Worm (Caenorhabditis elegans) whole organism, L3 larva: ENCODE results near the gene fos-1.

ENCODE experiments used
- R02D3.7 ChIP-seq: fragments of 150-350 bp; optimal IDR thresholded peaks from 2 replicates; lab custom pipeline; 2014; ENCODE audit warnings: missing biosample characterization, missing genetic modification characterization
- ZK546.5 ChIP-seq: sonication (generic microtip); optimal IDR thresholded peaks from 2 replicates; lab custom pipeline; 2017; ENCODE audit warnings: missing biosample characterization, missing genetic modification characterization
- aly-2 ChIP-seq: fragments of 150-350 bp; optimal IDR thresholded peaks from 2 replicates; lab custom pipeline; 2014; ENCODE audit warnings: missing biosample characterization, missing genetic modification characterization
- ama-1 ChIP-seq: fragments of 150-350 bp; optimal IDR thresholded peaks from 2 replicates; lab custom pipeline; 2018
- ceh-28 ChIP-seq: fragments of 150-350 bp; optimal IDR thresholded peaks from 2 replicates; lab custom pipeline; 2014; ENCODE audit warnings: missing biosample characterization, missing genetic modification reagents, missing genetic modification characterization
- ceh-82 ChIP-seq: fragments of 150-350 bp; optimal IDR thresholded peaks from 2 replicates; lab custom pipeline; 2014; ENCODE audit warnings: missing biosample characterization, missing genetic modification characterization
- ceh-9 ChIP-seq: sonication (generic microtip); optimal IDR thresholded peaks from 2 replicates; lab custom pipeline; 2018; ENCODE audit warnings: missing biosample characterization, missing genetic modification characterization
- daf-12 ChIP-seq: fragments of 150-350 bp; optimal IDR thresholded peaks from 2 replicates; lab custom pipeline; 2014; ENCODE audit warnings: missing biosample characterization, missing genetic modification reagents, missing genetic modification characterization
- egl-27 ChIP-seq: sonication (generic microtip); optimal IDR thresholded peaks from 4 replicates; lab custom pipeline; 2017; ENCODE audit warnings: missing biosample characterization, missing genetic modification reagents, missing genetic modification characterization
- egl-5 ChIP-seq: fragments of 150-350 bp; optimal IDR thresholded peaks from 2 replicates; lab custom pipeline; 2017; ENCODE audit warnings: missing biosample characterization, missing genetic modification reagents, missing genetic modification characterization, inconsistent platforms
- elt-1 ChIP-seq: fragments of 150-350 bp; optimal IDR thresholded peaks from 2 replicates; lab custom pipeline; 2014; ENCODE audit warnings: missing biosample characterization, missing genetic modification characterization
- elt-2 ChIP-seq: sonication (generic microtip); optimal IDR thresholded peaks from 2 replicates; lab custom pipeline; 2016; ENCODE audit warnings: missing genetic modification reagents, mild to moderate bottlenecking, missing genetic modification characterization, missing compliant biosample characterization
- elt-3 ChIP-seq, 3 experiments: fragments of 150-350 bp in 1 of 3; sonication (generic microtip) in 2 of 3; optimal IDR thresholded peaks; 2 replicates in 2 of 3; 4 replicates in 1 of 3; lab custom pipeline; 2014 to 2017; ENCODE audit warnings: missing biosample characterization in 3 of 3, missing genetic modification characterization in 3 of 3
- eor-1 ChIP-seq, 2 experiments: fragments of 150-350 bp; optimal IDR thresholded peaks; 2 replicates each; lab custom pipeline; 2014 to 2018; ENCODE audit warnings: missing biosample characterization in 2 of 2, missing genetic modification characterization in 2 of 2
- fkh-10 ChIP-seq: sonication (generic microtip); optimal IDR thresholded peaks from 2 replicates; lab custom pipeline; 2017; ENCODE audit warnings: missing biosample characterization, missing genetic modification reagents, missing genetic modification characterization
- fos-1 ChIP-seq: fragments of 150-350 bp; optimal IDR thresholded peaks from 2 replicates; lab custom pipeline; 2014; ENCODE audit warnings: missing biosample characterization, missing genetic modification characterization
- hmg-11 ChIP-seq: sonication (generic microtip); optimal IDR thresholded peaks from 2 replicates; lab custom pipeline; 2016; ENCODE audit warnings: missing genetic modification characterization, missing compliant biosample characterization
- jun-1 ChIP-seq: fragments of 150-350 bp; optimal IDR thresholded peaks from 2 replicates; lab custom pipeline; 2014; ENCODE audit warnings: missing biosample characterization, missing genetic modification reagents, missing genetic modification characterization
- lin-15B ChIP-seq: fragments of 150-350 bp; optimal IDR thresholded peaks from 2 replicates; lab custom pipeline; 2014; ENCODE audit warnings: missing biosample characterization, missing genetic modification characterization
- lin-39 ChIP-seq: fragments of 150-350 bp; optimal IDR thresholded peaks from 2 replicates; lab custom pipeline; 2018; ENCODE audit warnings: missing biosample characterization, missing genetic modification reagents, missing genetic modification characterization
- lsy-12 ChIP-seq: sonication (generic microtip); optimal IDR thresholded peaks from 2 replicates; lab custom pipeline; 2016; ENCODE audit warnings: mild to moderate bottlenecking, missing genetic modification characterization, missing compliant biosample characterization
- mdl-1 ChIP-seq: fragments of 150-350 bp; optimal IDR thresholded peaks from 2 replicates; lab custom pipeline; 2014; ENCODE audit warnings: missing biosample characterization, missing genetic modification characterization
- mml-1 ChIP-seq: fragments of 150-350 bp; sonication (generic microtip); optimal IDR thresholded peaks from 3 replicates; lab custom pipeline; 2014; ENCODE audit warnings: missing biosample characterization, missing genetic modification characterization
- nfya-1 ChIP-seq: sonication (generic microtip); optimal IDR thresholded peaks from 2 replicates; lab custom pipeline; 2017; ENCODE audit warnings: missing genetic modification characterization, mild to moderate bottlenecking, missing compliant biosample characterization, antibody characterized with exemption, moderate library complexity; ENCODE audit not compliant: insufficient read depth
- nhr-11 ChIP-seq: fragments of 150-350 bp; optimal IDR thresholded peaks from 2 replicates; lab custom pipeline; 2014; ENCODE audit warnings: missing biosample characterization, missing genetic modification characterization
- nhr-23 ChIP-seq: fragments of 150-350 bp; optimal IDR thresholded peaks from 2 replicates; lab custom pipeline; 2014; ENCODE audit warnings: missing biosample characterization, missing genetic modification reagents, missing genetic modification characterization
- nhr-25 ChIP-seq: sonication (generic microtip); optimal IDR thresholded peaks from 2 replicates; lab custom pipeline; 2017; ENCODE audit warnings: missing biosample characterization, missing genetic modification characterization
- nhr-28 ChIP-seq: fragments of 150-350 bp; optimal IDR thresholded peaks from 2 replicates; lab custom pipeline; 2014; ENCODE audit warnings: missing biosample characterization, missing genetic modification characterization
- nhr-43 ChIP-seq: sonication (generic microtip); optimal IDR thresholded peaks from 2 replicates; lab custom pipeline; 2016; ENCODE audit warnings: mild to moderate bottlenecking, missing genetic modification characterization, missing compliant biosample characterization; ENCODE audit not compliant: poor library complexity, severe bottlenecking
- nhr-67 ChIP-seq: fragments of 150-350 bp; optimal IDR thresholded peaks from 2 replicates; lab custom pipeline; 2014; ENCODE audit warnings: missing biosample characterization, missing genetic modification characterization
- nhr-76 ChIP-seq: fragments of 150-350 bp; sonication (generic microtip); optimal IDR thresholded peaks from 5 replicates; lab custom pipeline; 2014; ENCODE audit warnings: missing biosample characterization, missing genetic modification characterization
- nhr-77 ChIP-seq: fragments of 150-350 bp; optimal IDR thresholded peaks from 2 replicates; lab custom pipeline; 2014; ENCODE audit warnings: missing biosample characterization, missing genetic modification characterization
- pha-4 ChIP-seq: fragments of 150-350 bp; optimal IDR thresholded peaks from 2 replicates; lab custom pipeline; 2014; ENCODE audit warnings: missing biosample characterization, missing genetic modification reagents, missing genetic modification characterization
- pqm-1 ChIP-seq: fragments of 150-350 bp; optimal IDR thresholded peaks from 2 replicates; lab custom pipeline; 2017; ENCODE audit warnings: missing biosample characterization, missing genetic modification characterization, inconsistent platforms
- sea-2 ChIP-seq: fragments of 150-350 bp; sonication (generic microtip); optimal IDR thresholded peaks from 4 replicates; lab custom pipeline; 2014; ENCODE audit warnings: missing biosample characterization, missing genetic modification reagents, missing genetic modification characterization
- skn-1 ChIP-seq: fragments of 150-350 bp; optimal IDR thresholded peaks from 2 replicates; lab custom pipeline; 2014; ENCODE audit warnings: missing biosample characterization, missing genetic modification characterization
- snpc-4 ChIP-seq: fragments of 150-350 bp; optimal IDR thresholded peaks from 2 replicates; lab custom pipeline; 2014; ENCODE audit warnings: missing biosample characterization, missing genetic modification characterization
- tbx-2 ChIP-seq: sonication (generic microtip); optimal IDR thresholded peaks from 2 replicates; lab custom pipeline; 2016; ENCODE audit warnings: mild to moderate bottlenecking, missing genetic modification characterization, missing compliant biosample characterization
- unc-39 ChIP-seq: sonication (generic microtip); optimal IDR thresholded peaks from 4 replicates; lab custom pipeline; 2017; ENCODE audit warnings: missing biosample characterization, missing genetic modification characterization
- unc-62 ChIP-seq: fragments of 150-350 bp; sonication (generic microtip); optimal IDR thresholded peaks from 4 replicates; lab custom pipeline; 2014; ENCODE audit warnings: missing biosample characterization, missing genetic modification reagents, missing genetic modification characterization
- zag-1 ChIP-seq: fragments of 150-350 bp; optimal IDR thresholded peaks from 2 replicates; lab custom pipeline; 2014; ENCODE audit warnings: missing biosample characterization, missing genetic modification characterization
- ztf-11 ChIP-seq: fragments of 150-350 bp; optimal IDR thresholded peaks from 2 replicates; lab custom pipeline; 2014; ENCODE audit warnings: missing biosample characterization, missing genetic modification characterization

Gene fos-1

DNA sequence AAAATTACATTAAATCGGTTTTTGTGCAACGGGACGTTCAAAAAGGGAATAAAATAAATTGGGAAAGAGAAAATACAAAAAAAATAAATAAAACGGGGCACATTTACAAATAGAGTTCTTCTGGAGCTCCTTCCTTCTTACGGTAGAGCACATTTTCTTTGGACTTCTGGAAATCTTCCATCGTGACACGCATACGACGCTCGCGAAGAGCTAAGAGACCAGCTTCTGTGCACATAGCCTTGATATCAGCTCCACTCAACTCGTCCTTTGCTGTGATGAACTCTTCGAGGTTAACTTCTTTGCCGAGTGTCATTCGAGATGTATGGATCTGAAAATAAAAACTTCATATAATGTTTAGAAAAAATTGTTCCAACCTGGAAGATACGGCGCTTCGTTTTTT lies 12.7 kb downstream of the fos-1 start:
- TF ChIP-seq ztf-11 (tag; lab: Kevin White, UChicago) (no peak), elt-3 (tag; optimal IDR thresholded peaks at IDR 0.05; lab: Kevin White, UChicago) (no peak), lin-39 (tag; lab: Kevin White, UChicago) (no peak), nhr-23 (peak; percentile 16)

DNA sequence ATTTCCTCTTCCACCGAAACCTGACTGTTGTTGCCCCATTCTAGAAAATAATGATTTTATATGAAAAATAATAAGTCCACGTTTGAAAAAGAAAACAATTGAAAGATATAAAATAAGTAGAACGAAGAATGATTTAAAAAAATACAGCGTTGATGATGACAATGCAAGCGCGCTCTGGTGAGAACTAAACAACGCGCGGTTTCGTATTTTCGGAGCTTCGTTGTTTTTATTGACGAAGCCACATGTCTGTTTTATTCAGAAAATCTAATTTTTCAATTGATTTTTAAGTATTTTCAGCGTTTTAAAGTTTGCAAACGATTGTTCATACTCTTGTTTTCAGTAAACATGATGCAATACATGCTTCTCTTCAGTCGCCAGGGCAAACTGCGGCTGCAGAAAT lies 14.2 kb downstream of the fos-1 start, which contains the start of the genes rpt-2 and aps-1:
Gene rpt-2, minus strand, starts transcription at position 40 of the 400 bp plus-strand sequence.
Gene aps-1, plus strand, starts transcription at position 341 of the 400 bp plus-strand sequence.
- TF ChIP-seq unc-62 (no peak), skn-1 (tag; lab: Kevin White, UChicago) (peak; percentile 100), nhr-25 (tag; lab: Kevin White, UChicago) (peak; percentile 85), eor-1 (tag; optimal IDR thresholded peaks at IDR 0.05; lab: Kevin White, UChicago) (no peak), R02D3.7 (peak; percentile 59), ama-1 (lab: Kevin White, UChicago) (no peak), fos-1 (tag; lab: Kevin White, UChicago) (no peak), nfya-1 (tag; lab: Kevin White, UChicago) (peak; percentile 87), tbx-2 (tag; lab: Kevin White, UChicago) (no peak), mdl-1 (tag; lab: Kevin White, UChicago) (no peak), elt-1 (peak; percentile 27), zag-1 (tag; lab: Kevin White, UChicago) (no peak), mml-1 (no peak), aly-2 (tag; lab: Kevin White, UChicago) (no peak), nhr-67 (no peak), pha-4 (tag; lab: Kevin White, UChicago) (peak; percentile 95), daf-12 (tag; lab: Kevin White, UChicago) (no peak), lin-15B (tag; lab: Kevin White, UChicago) (peak; percentile 97), fkh-10 (GFP tag; lab: Kevin White, UChicago) (no peak), ceh-28 (tag; lab: Kevin White, UChicago) (peak; percentile 34), ZK546.5 (tag; lab: Kevin White, UChicago) (no peak), ceh-9 (tag; lab: Kevin White, UChicago) (no peak), egl-5 (tag; lab: Kevin White, UChicago) (peak; percentile 84), nhr-11 (no peak), nhr-77 (tag; lab: Kevin White, UChicago) (no peak), nhr-23 (peak; percentile 93), pqm-1 (peak; percentile 32), nhr-43 (tag; lab: Kevin White, UChicago) (peak; percentile 60), unc-39 (no peak), jun-1 (tag; lab: Kevin White, UChicago) (peak; percentile 62), ceh-82 (tag; lab: Kevin White, UChicago) (no peak), sea-2 (GFP tag; lab: Kevin White, UChicago) (no peak), hmg-11 (tag; lab: Kevin White, UChicago) (peak; percentile 27), lsy-12 (tag; lab: Kevin White, UChicago) (peak; percentile 62), nhr-28 (tag; lab: Kevin White, UChicago) (no peak), lin-39 (tag; lab: Kevin White, UChicago) (peak; percentile 75), snpc-4 (peak; percentile 71), nhr-76 (tag; lab: Kevin White, UChicago) (no peak), elt-2 (peak; percentile 49)

DNA sequence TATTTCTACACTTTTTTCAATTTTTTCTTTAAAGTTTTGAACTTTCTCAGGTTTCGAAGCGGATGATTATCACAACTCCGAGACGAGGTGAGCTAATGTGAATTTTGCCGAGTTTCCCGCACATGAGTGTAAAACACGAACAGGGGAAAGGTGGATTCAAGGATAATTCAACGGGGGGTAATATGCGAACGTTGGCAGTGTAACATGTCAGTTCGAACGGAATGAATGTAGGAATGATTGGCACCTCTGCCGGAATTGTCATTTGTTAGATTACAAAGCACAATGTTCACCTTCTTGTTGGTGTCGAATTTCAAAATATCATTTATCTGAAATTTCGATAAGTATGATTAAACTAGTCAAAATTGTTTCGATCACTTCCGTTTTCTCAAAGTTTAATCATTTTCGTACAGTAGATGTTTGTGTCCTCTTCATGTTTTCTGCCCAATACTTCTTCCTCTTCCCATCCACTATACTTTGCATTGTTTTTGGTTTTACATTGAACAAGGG lies 15.6 kb downstream of the fos-1 start, which contains the start of gene picc-1:
Gene picc-1, plus strand, starts transcription at position 51 of the 507 bp plus-strand sequence.
- TF ChIP-seq R02D3.7 = no peak
- peak; percentile 66 for TF ChIP-seq aly-2 (tag; lab: Kevin White, UChicago)
- no peak for TF ChIP-seq lsy-12 (tag; lab: Kevin White, UChicago)
- TF ChIP-seq nhr-28 (tag; lab: Kevin White, UChicago) = no peak
- peak; percentile 39 for TF ChIP-seq elt-2
- no peak for TF ChIP-seq elt-1
- TF ChIP-seq nhr-77 (tag; lab: Kevin White, UChicago) = no peak
- TF ChIP-seq unc-62 = no peak
- TF ChIP-seq daf-12 (tag; lab: Kevin White, UChicago) = no peak
- no peak for TF ChIP-seq hmg-11 (tag; lab: Kevin White, UChicago)
- TF ChIP-seq ZK546.5 (tag; lab: Kevin White, UChicago) = no peak
- TF ChIP-seq ama-1 (lab: Kevin White, UChicago) = peak; percentile 84
- peak; percentile 61 for TF ChIP-seq nhr-43 (tag; lab: Kevin White, UChicago)
- no peak for TF ChIP-seq egl-27
- no peak for TF ChIP-seq ceh-82 (tag; lab: Kevin White, UChicago)
